Fruit fly (Drosophila melanogaster) whole organism, pupa: Measurements from ENCODE around the gene Duox.

ENCODE experiments used
- CG10348 ChIP-seq: fragments of 200-800 bp; sonication (Bioruptor generic); IDR thresholded peaks from 2 replicates; pipeline ENCODE4 v1.3.6; 2022; ENCODE audit warnings: missing biosample characterization, missing genetic modification characterization
- CG12605 ChIP-seq: fragments of 200-800 bp; sonication (Bioruptor generic); IDR thresholded peaks from 2 replicates; pipeline ENCODE4 v1.3.6; 2022; ENCODE audit warnings: missing biosample characterization, missing genetic modification characterization
- CG13204 ChIP-seq: fragments of 200-800 bp; sonication (Bioruptor generic); optimal IDR thresholded peaks from 2 replicates; lab custom pipeline; 2018; ENCODE audit warnings: missing biosample characterization, mild to moderate bottlenecking, missing genetic modification characterization, moderate library complexity
- CG14655 ChIP-seq: fragments of 200-800 bp; sonication (Bioruptor generic); optimal IDR thresholded peaks from 3 replicates; lab custom pipeline; 2017; ENCODE audit warnings: mild to moderate bottlenecking, missing biosample characterization, missing genetic modification reagents, missing genetic modification characterization
- CG15710 ChIP-seq: fragments of 200-800 bp; sonication (Bioruptor generic); optimal IDR thresholded peaks from 2 replicates; lab custom pipeline; 2018; ENCODE audit warnings: missing biosample characterization, mild to moderate bottlenecking, missing genetic modification characterization, moderate library complexity
- CG17806 ChIP-seq: fragments of 200-800 bp; sonication (Bioruptor generic); optimal IDR thresholded peaks from 2 replicates; lab custom pipeline; 2018; ENCODE audit warnings: missing biosample characterization, mild to moderate bottlenecking, missing genetic modification characterization, moderate library complexity
- CG32121 ChIP-seq: fragments of 200-800 bp; sonication (Bioruptor generic); IDR thresholded peaks from 2 replicates; pipeline ENCODE4 v1.3.6; 2022; ENCODE audit warnings: missing biosample characterization, missing genetic modification characterization
- CG34367 ChIP-seq: fragments of 200-800 bp; sonication (Bioruptor generic); optimal IDR thresholded peaks from 2 replicates; lab custom pipeline; 2018; ENCODE audit warnings: missing biosample characterization, mild to moderate bottlenecking, missing genetic modification characterization
- CG4496 ChIP-seq: fragments of 200-800 bp; sonication (Bioruptor generic); IDR thresholded peaks from 3 replicates; pipeline ENCODE4 v1.3.6; 2022; ENCODE audit warnings: missing biosample characterization, missing genetic modification characterization
- CG8159 ChIP-seq: fragments of 200-800 bp; sonication (Bioruptor generic); optimal IDR thresholded peaks from 3 replicates; lab custom pipeline; 2018; ENCODE audit warnings: missing biosample characterization, mild to moderate bottlenecking, missing genetic modification characterization, moderate library complexity
- CG8301 ChIP-seq: fragments of 200-800 bp; sonication (Bioruptor generic); optimal IDR thresholded peaks from 2 replicates; lab custom pipeline; 2018; ENCODE audit warnings: missing biosample characterization, mild to moderate bottlenecking, missing genetic modification characterization
- CG9948 ChIP-seq: fragments of 200-800 bp; sonication (Bioruptor generic); optimal IDR thresholded peaks from 2 replicates; lab custom pipeline; 2018; ENCODE audit warnings: missing biosample characterization, mild to moderate bottlenecking, missing genetic modification characterization, moderate library complexity
- D1 ChIP-seq: fragments of 200-800 bp; sonication (Bioruptor generic); optimal IDR thresholded peaks from 2 replicates; lab custom pipeline; 2018; ENCODE audit warnings: missing biosample characterization, mild to moderate bottlenecking, missing genetic modification characterization, moderate library complexity
- EcR ChIP-seq: fragments of 200-800 bp; sonication (Bioruptor generic); optimal IDR thresholded peaks from 3 replicates; lab custom pipeline; 2019; ENCODE audit warnings: missing biosample characterization, missing genetic modification characterization, mild to moderate bottlenecking, moderate library complexity, missing genetic modification reagents
- Ets98B ChIP-seq: fragments of 200-800 bp; sonication (Bioruptor generic); IDR thresholded peaks from 2 replicates; pipeline ENCODE4 v1.3.6; 2022; ENCODE audit warnings: missing biosample characterization, missing genetic modification characterization
- Pif1A ChIP-seq: fragments of 200-800 bp; sonication (Bioruptor generic); optimal IDR thresholded peaks from 3 replicates; lab custom pipeline; 2016; ENCODE audit warnings: missing biosample characterization, missing genetic modification characterization
- Pif1B ChIP-seq: fragments of 200-800 bp; sonication (Bioruptor generic); optimal IDR thresholded peaks from 3 replicates; lab custom pipeline; 2016; ENCODE audit warnings: missing biosample characterization, missing genetic modification characterization
- Snoo ChIP-seq: fragments of 200-800 bp; sonication (Bioruptor generic); optimal IDR thresholded peaks from 3 replicates; lab custom pipeline; 2017; ENCODE audit warnings: missing biosample characterization, mild to moderate bottlenecking, missing genetic modification characterization, inconsistent platforms
- fd96Ca ChIP-seq: fragments of 200-800 bp; sonication (Bioruptor generic); IDR thresholded peaks from 3 replicates; pipeline ENCODE4 v1.3.6; 2022; ENCODE audit warnings: missing biosample characterization, missing genetic modification characterization
- gl ChIP-seq: fragments of 200-800 bp; sonication (Bioruptor generic); optimal IDR thresholded peaks from 2 replicates; lab custom pipeline; 2018; ENCODE audit warnings: missing biosample characterization, mild to moderate bottlenecking, missing genetic modification characterization
- rn ChIP-seq: fragments of 200-800 bp; sonication (Bioruptor generic); IDR thresholded peaks from 2 replicates; pipeline ENCODE4 v1.3.6; 2022; ENCODE audit warnings: missing biosample characterization, missing genetic modification characterization

Gene Duox

dm6 chr2L:2864601-2865000, 34.6 kb upstream of the Duox start:
- TF ChIP-seq CG9948 (no peak), EcR (no peak), CG10348 (GFP tag; lab: Robert Waterston, UW) (no peak), CG4496 (GFP tag; lab: Robert Waterston, UW) (no peak), CG32121 (no peak), CG14655 (GFP tag; lab: Kevin White, UChicago) (no peak), CG34367 (tag; lab: Kevin White, UChicago) (no peak), CG8159 (tag; lab: Kevin White, UChicago) (no peak), Pif1A (GFP tag; lab: Kevin White, UChicago) (no peak), CG15710 (tag; lab: Kevin White, UChicago) (no peak), rn (GFP tag; lab: Robert Waterston, UW) (no peak), CG13204 (GFP tag; lab: Kevin White, UChicago) (no peak)

dm6 chr2L:2862621-2862962, 32.5 kb upstream of the Duox start:
- TF ChIP-seq CG32121 (no peak), Snoo (tag; lab: Kevin White, UChicago) (no peak), CG14655 (GFP tag; lab: Kevin White, UChicago) (no peak), Pif1B (GFP tag; lab: Kevin White, UChicago) (no peak), EcR (no peak), rn (GFP tag; lab: Robert Waterston, UW) (no peak), CG34367 (tag; lab: Kevin White, UChicago) (no peak), CG13204 (GFP tag; lab: Kevin White, UChicago) (no peak), CG9948 (no peak), gl (tag; lab: Kevin White, UChicago) (no peak), fd96Ca (no peak), Ets98B (GFP tag; lab: Robert Waterston, UW) (no peak), D1 (tag; lab: Kevin White, UChicago) (no peak), CG4496 (GFP tag; lab: Robert Waterston, UW) (no peak), CG12605 (no peak), CG8159 (tag; lab: Kevin White, UChicago) (no peak), CG15710 (tag; lab: Kevin White, UChicago) (no peak)

dm6 chr2L:2861885-2862620, 32.0 kb upstream of the Duox start:
- peak; percentile 21 for TF ChIP-seq CG8159 (tag; lab: Kevin White, UChicago)
- TF ChIP-seq CG15710 (tag; lab: Kevin White, UChicago) = no peak
- TF ChIP-seq CG13204 (GFP tag; lab: Kevin White, UChicago) = no peak
- peak; percentile 44 for TF ChIP-seq CG8301 (tag; lab: Kevin White, UChicago)
- peak; percentile 41 for TF ChIP-seq gl (tag; lab: Kevin White, UChicago)
- no peak for TF ChIP-seq Snoo (tag; lab: Kevin White, UChicago)
- TF ChIP-seq EcR = peak; percentile 20
- TF ChIP-seq CG17806 (tag; lab: Kevin White, UChicago) = peak; percentile 7
- TF ChIP-seq Pif1A (GFP tag; lab: Kevin White, UChicago) = peak; percentile 45
- no peak for TF ChIP-seq CG10348 (GFP tag; lab: Robert Waterston, UW)
- TF ChIP-seq CG9948 = peak; percentile 19
- TF ChIP-seq CG14655 (GFP tag; lab: Kevin White, UChicago) = peak; percentile 46
- TF ChIP-seq CG12605 = no peak; the same call in 1 of the 2 replicates
- peak; percentile 75 for TF ChIP-seq fd96Ca
- TF ChIP-seq CG34367 (tag; lab: Kevin White, UChicago) = no peak
- no peak for TF ChIP-seq D1 (tag; lab: Kevin White, UChicago)
- TF ChIP-seq Pif1B (GFP tag; lab: Kevin White, UChicago) = peak; percentile 48
- TF ChIP-seq Ets98B (GFP tag; lab: Robert Waterston, UW) = peak; percentile 58
- TF ChIP-seq rn (GFP tag; lab: Robert Waterston, UW) = no peak
- peak; percentile 58 for TF ChIP-seq CG32121
- peak; percentile 68 for TF ChIP-seq CG4496 (GFP tag; lab: Robert Waterston, UW)

dm6 chr2L:2861140-2861884, 31.3 kb upstream of the Duox start:
- TF ChIP-seq D1 (tag; lab: Kevin White, UChicago) = no peak
- 0 out of 2 replicates have a peak, but pooled peaks have one; percentile 31 for TF ChIP-seq CG32121
- TF ChIP-seq CG12605 = no peak
- no peak for TF ChIP-seq Pif1A (GFP tag; lab: Kevin White, UChicago)
- TF ChIP-seq CG9948 = no peak
- TF ChIP-seq rn (GFP tag; lab: Robert Waterston, UW) = no peak
- no peak for TF ChIP-seq CG34367 (tag; lab: Kevin White, UChicago)
- TF ChIP-seq gl (tag; lab: Kevin White, UChicago) = no peak
- TF ChIP-seq EcR = peak; percentile 92
- no peak for TF ChIP-seq CG10348 (GFP tag; lab: Robert Waterston, UW)
- TF ChIP-seq CG8159 (tag; lab: Kevin White, UChicago) = no peak
- TF ChIP-seq fd96Ca = peak; percentile 25; the same call in 1 of the 3 replicates
- TF ChIP-seq Snoo (tag; lab: Kevin White, UChicago) = no peak
